Worm (Caenorhabditis elegans): ENCODE data around the gene C23G10.2.

ce11 chrIII:6206161-6206853, 1.6 kb upstream of the C23G10.2 start, which contains the start of the genes sna-3 and rps-3:
- TF ChIP-seq nfya-1 (tag; optimal IDR thresholded peaks at IDR 0.05) (peak; percentile 82), ceh-18 (tag; optimal IDR thresholded peaks at IDR 0.05) (peak; percentile 33), ama-1 (optimal IDR thresholded peaks at IDR 0.05) (no peak), nhr-11 (tag; optimal IDR thresholded peaks at IDR 0.05) (no peak), pat-9 (tag; optimal IDR thresholded peaks at IDR 0.05) (no peak), ceh-14 (tag; optimal IDR thresholded peaks at IDR 0.05) (no peak), pqm-1 (tag; optimal IDR thresholded peaks at IDR 0.05) (no peak), unc-3 (GFP tag; conservative IDR thresholded peaks at IDR 0.05) (no peak), unc-3 (tag; optimal IDR thresholded peaks at IDR 0.05) (no peak)

Measured in whole organism, late embryonic.